Fruit fly (Drosophila melanogaster): ENCODE data around the gene CG42688.
A peak's percentile ranks its signal among the peaks of the same experiment; 100 is the strongest.

DNA sequence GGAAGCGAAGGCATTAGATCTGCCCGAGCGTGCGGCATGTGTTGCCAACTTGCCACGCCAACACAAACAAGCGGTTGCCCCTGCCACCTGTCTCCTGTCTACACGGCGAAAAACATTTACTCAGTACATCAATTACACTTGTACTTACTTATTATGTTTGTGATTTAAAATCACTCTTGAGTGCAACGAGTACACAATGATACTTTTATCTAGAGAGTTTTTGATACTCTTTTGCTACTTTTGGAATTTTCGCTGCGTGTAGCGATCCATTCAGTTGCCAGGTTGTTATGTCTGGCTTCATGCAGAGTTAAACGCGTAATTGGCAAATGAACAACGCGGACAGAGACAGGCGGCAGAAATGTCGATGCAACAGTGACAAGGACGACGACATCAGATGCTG, 11.1 kb upstream of the CG42688 start:
- TF ChIP-seq EcR (GFP tag; optimal IDR thresholded peaks at IDR 0.05), result no peak
- peak; percentile 86 for TF ChIP-seq CG4496 (GFP tag; IDR thresholded peaks at IDR 0.05)
- TF ChIP-seq gl (tag; optimal IDR thresholded peaks at IDR 0.05), result peak; percentile 35
- TF ChIP-seq CG32121 (GFP tag; IDR thresholded peaks at IDR 0.05), result peak; percentile 82
- no peak for TF ChIP-seq D1 (tag; optimal IDR thresholded peaks at IDR 0.05)
- peak; percentile 49 for TF ChIP-seq CG9948 (tag; optimal IDR thresholded peaks at IDR 0.05)
- TF ChIP-seq Pif1B (GFP tag; optimal IDR thresholded peaks at IDR 0.05), result peak; percentile 57
- TF ChIP-seq Pif1A (GFP tag; optimal IDR thresholded peaks at IDR 0.05), result peak; percentile 75
- TF ChIP-seq CG10348 (GFP tag; IDR thresholded peaks at IDR 0.05), result peak; percentile 30; the same call in 1 of the 2 replicates
- peak; percentile 61 for TF ChIP-seq CG8159 (tag; optimal IDR thresholded peaks at IDR 0.05)
- peak; percentile 44 for TF ChIP-seq CG34367 (tag; optimal IDR thresholded peaks at IDR 0.05)
- TF ChIP-seq fd96Ca (GFP tag; IDR thresholded peaks at IDR 0.05), result peak; percentile 87
- peak; percentile 77 for TF ChIP-seq CG14655 (GFP tag; optimal IDR thresholded peaks at IDR 0.05)
- no peak for TF ChIP-seq CG13204 (GFP tag; optimal IDR thresholded peaks at IDR 0.05)
